Worm (Caenorhabditis elegans): ENCODE data around the gene srm-5.

Gene srm-5

DNA sequence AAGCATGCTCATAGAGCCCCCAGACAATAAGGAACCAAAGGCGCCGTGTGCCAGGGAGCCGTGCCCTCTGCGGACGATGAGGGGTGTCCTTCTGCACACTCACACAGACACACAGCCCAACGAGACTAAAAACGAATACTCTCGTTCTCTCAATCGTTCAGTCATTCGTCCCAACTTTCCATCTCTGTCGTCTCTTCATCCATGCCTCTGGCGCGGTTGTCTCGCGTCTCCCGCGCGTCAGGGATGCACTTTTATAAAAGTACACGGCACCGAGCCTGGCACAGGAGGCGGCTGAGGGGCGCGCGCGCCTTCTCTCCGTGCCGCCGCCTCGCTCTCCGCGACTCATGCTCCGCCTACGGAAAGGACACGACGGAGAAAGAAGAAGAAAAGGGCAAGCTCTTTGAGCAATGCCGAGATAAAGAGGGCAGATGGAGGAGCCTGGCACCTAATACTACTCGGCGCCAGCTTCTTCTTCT lies 31.5 kb downstream of the srm-5 start:
- no peak for TF ChIP-seq ceh-79 (tag; optimal IDR thresholded peaks at IDR 0.05)
- TF ChIP-seq egl-18 (GFP tag; IDR thresholded peaks at IDR 0.05), result no peak
- no peak for TF ChIP-seq lsy-27 (tag; optimal IDR thresholded peaks at IDR 0.05; ENCODE audit: borderline replicate concordance, insufficient read depth)
- TF ChIP-seq F23B12.7 (tag; optimal IDR thresholded peaks at IDR 0.05; ENCODE audit: insufficient read depth), result no peak
- TF ChIP-seq ztf-26 (tag; optimal IDR thresholded peaks at IDR 0.05), result no peak
- 0 out of 2 replicates have a peak, but pooled peaks have one; percentile 34 for TF ChIP-seq hmg-20 (GFP tag; IDR thresholded peaks at IDR 0.05)
- TF ChIP-seq sdz-38 (tag; optimal IDR thresholded peaks at IDR 0.05), result no peak
- no peak for TF ChIP-seq hlh-12 (tag; optimal IDR thresholded peaks at IDR 0.05)
- no peak for TF ChIP-seq bed-2 (GFP tag; IDR thresholded peaks at IDR 0.05)
- TF ChIP-seq ztf-3 (GFP tag; optimal IDR thresholded peaks at IDR 0.05), result no peak
- TF ChIP-seq tbp1 (GFP tag; optimal IDR thresholded peaks at IDR 0.05), result peak; percentile 34
- TF ChIP-seq mxl-1 (tag; optimal IDR thresholded peaks at IDR 0.05), result no peak
- 0 out of 2 replicates have a peak, but pooled peaks have one; percentile 39 for TF ChIP-seq dox-1 (GFP tag; IDR thresholded peaks at IDR 0.05)
- TF ChIP-seq F33H1.4 (GFP tag; IDR thresholded peaks at IDR 0.05), result no peak
- no peak for TF ChIP-seq lag-1 (GFP tag; IDR thresholded peaks at IDR 0.05)
- no peak for TF ChIP-seq B0019.2 (GFP tag; conservative IDR thresholded peaks at IDR 0.05)
- no peak for TF ChIP-seq tbx-9 (tag; optimal IDR thresholded peaks at IDR 0.05; ENCODE audit: borderline replicate concordance)
- no peak; the same call in 1 of the 2 replicates for TF ChIP-seq ekl-4 (GFP tag; IDR thresholded peaks at IDR 0.05)
- TF ChIP-seq gei-17 (GFP tag; optimal IDR thresholded peaks at IDR 0.05), result peak; percentile 40
- no peak for TF ChIP-seq nhr-120 (GFP tag; IDR thresholded peaks at IDR 0.05)
- no peak for TF ChIP-seq snpc-1.1 (tag; optimal IDR thresholded peaks at IDR 0.05; ENCODE audit: insufficient read depth)
- TF ChIP-seq Y95B8A.8 (GFP tag; IDR thresholded peaks at IDR 0.05), result no peak
- no peak for TF ChIP-seq F55B11.4 (tag; optimal IDR thresholded peaks at IDR 0.05; ENCODE audit: borderline replicate concordance, insufficient read depth)
- TF ChIP-seq ztf-25 (GFP tag; IDR thresholded peaks at IDR 0.05), result no peak
- TF ChIP-seq dpff-1 (tag; optimal IDR thresholded peaks at IDR 0.05), result no peak
- no peak for TF ChIP-seq ceh-27 (GFP tag; optimal IDR thresholded peaks at IDR 0.05)
- no peak for TF ChIP-seq akir-1 (GFP tag; optimal IDR thresholded peaks at IDR 0.05)
- no peak for TF ChIP-seq B0336.3 (GFP tag; IDR thresholded peaks at IDR 0.05)
- no peak for TF ChIP-seq ztf-22 (GFP tag; optimal IDR thresholded peaks at IDR 0.05)
- no peak for TF ChIP-seq ets-4 (GFP tag; optimal IDR thresholded peaks at IDR 0.05)
- TF ChIP-seq ztf-28 (GFP tag; IDR thresholded peaks at IDR 0.05), result no peak
- peak; percentile 5 for TF ChIP-seq nhr-90 (tag; optimal IDR thresholded peaks at IDR 0.05)
- no peak for TF ChIP-seq bed-1 (GFP tag; IDR thresholded peaks at IDR 0.05)
- TF ChIP-seq atf-7 (tag; optimal IDR thresholded peaks at IDR 0.05), result no peak
- TF ChIP-seq snpc-3.4 (tag; optimal IDR thresholded peaks at IDR 0.05), result no peak
- TF ChIP-seq zfh-2 (GFP tag; conservative IDR thresholded peaks at IDR 0.05), result peak; percentile 99
- no peak for TF ChIP-seq madf-6 (GFP tag; IDR thresholded peaks at IDR 0.05)
- TF ChIP-seq lin-26 (GFP tag; IDR thresholded peaks at IDR 0.05), result peak; percentile 51; the same call in 1 of the 2 replicates
- TF ChIP-seq snpc-4 (GFP tag; optimal IDR thresholded peaks at IDR 0.05), result no peak
- TF ChIP-seq snpc-4 (tag; optimal IDR thresholded peaks at IDR 0.05), result peak in 2 of 4 experiments; percentile 55 to 58
- no peak for TF ChIP-seq mel-28 (tag; optimal IDR thresholded peaks at IDR 0.05; ENCODE audit: borderline replicate concordance)
- no peak for TF ChIP-seq Y56A3A.18 (GFP tag; IDR thresholded peaks at IDR 0.05)
- TF ChIP-seq mcd-1 (GFP tag; IDR thresholded peaks at IDR 0.05), result peak; percentile 60
- TF ChIP-seq D2030.7 (GFP tag; IDR thresholded peaks at IDR 0.05), result no peak
- TF ChIP-seq F57A8.1 (GFP tag; optimal IDR thresholded peaks at IDR 0.05), result no peak
- no peak for TF ChIP-seq sea-2 (GFP tag; IDR thresholded peaks at IDR 0.05)
- TF ChIP-seq nhr-179 (tag; optimal IDR thresholded peaks at IDR 0.05), result no peak
- TF ChIP-seq cebp-1 (GFP tag; IDR thresholded peaks at IDR 0.05), result no peak
- TF ChIP-seq cebp-1 (tag; optimal IDR thresholded peaks at IDR 0.05), result peak; percentile 57
